Fruit fly (Drosophila melanogaster) whole organism, prepupa: ENCODE data around the gene Gr93d.

Source experiments
- Blimp-1 ChIP-seq: fragments of 200-800 bp; sonication (Bioruptor generic); optimal IDR thresholded peaks from 3 replicates; lab custom pipeline; 2017; ENCODE audit warnings: missing biosample characterization, missing genetic modification characterization, mild to moderate bottlenecking, moderate library complexity, missing genetic modification reagents
- CG10631 ChIP-seq: fragments of 200-800 bp; sonication (Bioruptor generic); optimal IDR thresholded peaks from 2 replicates; lab custom pipeline; 2016; ENCODE audit warnings: missing biosample characterization, missing genetic modification characterization
- CG10669 ChIP-seq: fragments of 200-800 bp; sonication (Bioruptor generic); optimal IDR thresholded peaks from 3 replicates; lab custom pipeline; 2018; ENCODE audit warnings: missing biosample characterization, mild to moderate bottlenecking, missing genetic modification characterization, moderate library complexity
- CG11294 ChIP-seq: fragments of 200-800 bp; sonication (Bioruptor generic); IDR thresholded peaks from 2 replicates; pipeline ENCODE4 v1.3.6; 2022; ENCODE audit warnings: missing biosample characterization, missing genetic modification characterization
- CG11762 ChIP-seq: fragments of 200-800 bp; sonication (Bioruptor generic); optimal IDR thresholded peaks from 3 replicates; lab custom pipeline; 2016; ENCODE audit warnings: missing biosample characterization, missing genetic modification characterization; ENCODE audit not compliant: insufficient read depth
- CG11902 ChIP-seq: fragments of 200-800 bp; sonication (Bioruptor generic); optimal IDR thresholded peaks from 3 replicates; lab custom pipeline; 2016; ENCODE audit warnings: missing biosample characterization, missing genetic modification characterization
- CG15336 ChIP-seq: fragments of 200-800 bp; sonication (Bioruptor generic); IDR thresholded peaks from 2 replicates; pipeline ENCODE4 v1.3.6; 2022; ENCODE audit warnings: missing biosample characterization, missing genetic modification characterization
- CG1621 ChIP-seq: fragments of 200-800 bp; sonication (Bioruptor generic); optimal IDR thresholded peaks from 3 replicates; lab custom pipeline; 2018; ENCODE audit warnings: missing biosample characterization, mild to moderate bottlenecking, missing genetic modification characterization
- CG16779 ChIP-seq: fragments of 200-800 bp; sonication (Bioruptor generic); optimal IDR thresholded peaks from 3 replicates; lab custom pipeline; 2017; ENCODE audit warnings: missing biosample characterization, mild to moderate bottlenecking, missing genetic modification characterization
- CG3032 ChIP-seq: fragments of 200-800 bp; optimal IDR thresholded peaks from 2 replicates; lab custom pipeline; 2019; ENCODE audit warnings: missing biosample characterization, mild to moderate bottlenecking, missing genetic modification characterization, moderate library complexity
- CG31627 ChIP-seq: fragments of 200-800 bp; sonication (Bioruptor generic); optimal IDR thresholded peaks from 3 replicates; lab custom pipeline; 2016; ENCODE audit warnings: missing biosample characterization, missing genetic modification characterization
- CG34406 ChIP-seq: fragments of 200-800 bp; sonication (Bioruptor generic); optimal IDR thresholded peaks from 3 replicates; lab custom pipeline; 2016; ENCODE audit warnings: missing biosample characterization, missing genetic modification characterization
- CG3919 ChIP-seq: fragments of 200-800 bp; sonication (Bioruptor generic); optimal IDR thresholded peaks from 3 replicates; lab custom pipeline; 2016; ENCODE audit warnings: missing biosample characterization, missing genetic modification characterization
- CG6276 ChIP-seq: fragments of 200-800 bp; sonication (Bioruptor generic); optimal IDR thresholded peaks from 2 replicates; lab custom pipeline; 2017; ENCODE audit warnings: missing biosample characterization, mild to moderate bottlenecking, missing genetic modification characterization
- CG6792 ChIP-seq: fragments of 200-800 bp; sonication (Bioruptor generic); optimal IDR thresholded peaks from 3 replicates; lab custom pipeline; 2016; ENCODE audit warnings: missing biosample characterization, missing genetic modification characterization
- CG6808 ChIP-seq: fragments of 200-800 bp; sonication (Bioruptor generic); optimal IDR thresholded peaks from 3 replicates; lab custom pipeline; 2017; ENCODE audit warnings: missing biosample characterization, missing genetic modification characterization, mild to moderate bottlenecking, moderate library complexity, missing genetic modification reagents
- CG6854 ChIP-seq: fragments of 200-800 bp; sonication (Bioruptor generic); optimal IDR thresholded peaks from 2 replicates; lab custom pipeline; 2017; ENCODE audit warnings: missing biosample characterization, mild to moderate bottlenecking, missing genetic modification characterization
- CG7368 ChIP-seq: fragments of 200-800 bp; sonication (Bioruptor generic); optimal IDR thresholded peaks from 3 replicates; lab custom pipeline; 2016; ENCODE audit warnings: missing biosample characterization, missing genetic modification characterization
- CG8632 ChIP-seq: fragments of 200-800 bp; sonication (Bioruptor generic); optimal IDR thresholded peaks from 3 replicates; lab custom pipeline; 2016; ENCODE audit warnings: missing biosample characterization, missing genetic modification characterization
- CG9139 ChIP-seq: fragments of 200-800 bp; sonication (Bioruptor generic); optimal IDR thresholded peaks from 3 replicates; lab custom pipeline; 2017; ENCODE audit warnings: missing biosample characterization, mild to moderate bottlenecking, missing genetic modification characterization
- Eip75B ChIP-seq: fragments of 200-800 bp; sonication (Bioruptor generic); optimal IDR thresholded peaks from 3 replicates; lab custom pipeline; 2016; ENCODE audit warnings: missing biosample characterization, missing genetic modification characterization
- Eip78C ChIP-seq: fragments of 200-800 bp; sonication (Bioruptor generic); peaks from one replicate; lab custom pipeline; 2016; ENCODE audit warnings: missing biosample characterization, missing genetic modification characterization
- Eip93F ChIP-seq: fragments of 200-800 bp; sonication (Bioruptor generic); optimal IDR thresholded peaks from 2 replicates; lab custom pipeline; 2016; ENCODE audit warnings: missing biosample characterization, mild to moderate bottlenecking, missing genetic modification characterization
- Ets21C ChIP-seq: fragments of 200-800 bp; sonication (Bioruptor generic); optimal IDR thresholded peaks from 3 replicates; lab custom pipeline; 2016; ENCODE audit warnings: missing biosample characterization, missing genetic modification characterization
- Gug ChIP-seq: fragments of 200-800 bp; sonication (Bioruptor generic); IDR thresholded peaks from 2 replicates; pipeline ENCODE4 v1.3.6; 2022; ENCODE audit warnings: missing biosample characterization, missing genetic modification characterization
- Hr39 ChIP-seq: fragments of 200-800 bp; sonication (Bioruptor generic); optimal IDR thresholded peaks from 2 replicates; lab custom pipeline; 2016; ENCODE audit warnings: missing biosample characterization, missing genetic modification characterization
- Hr4 ChIP-seq: fragments of 200-800 bp; sonication (Bioruptor generic); optimal IDR thresholded peaks from 3 replicates; lab custom pipeline; 2016; ENCODE audit warnings: missing biosample characterization, missing genetic modification characterization
- Lpt ChIP-seq: fragments of 200-800 bp; sonication (Bioruptor generic); optimal IDR thresholded peaks from 3 replicates; lab custom pipeline; 2016; ENCODE audit warnings: missing biosample characterization, missing genetic modification characterization
- Met ChIP-seq: fragments of 200-800 bp; sonication (Bioruptor generic); optimal IDR thresholded peaks from 3 replicates; lab custom pipeline; 2016; ENCODE audit warnings: missing biosample characterization, missing genetic modification characterization
- OdsH ChIP-seq: fragments of 200-800 bp; sonication (Bioruptor generic); optimal IDR thresholded peaks from 3 replicates; lab custom pipeline; 2016; ENCODE audit warnings: missing biosample characterization, missing genetic modification characterization
- Smox ChIP-seq: fragments of 200-800 bp; sonication (Bioruptor generic); optimal IDR thresholded peaks from 3 replicates; lab custom pipeline; 2016; ENCODE audit warnings: missing biosample characterization, missing genetic modification characterization
- Sox102F ChIP-seq: fragments of 200-800 bp; sonication (Bioruptor generic); optimal IDR thresholded peaks from 2 replicates; lab custom pipeline; 2016; ENCODE audit warnings: missing biosample characterization, mild to moderate bottlenecking, missing genetic modification characterization
- achi ChIP-seq: fragments of 200-800 bp; sonication (Bioruptor generic); optimal IDR thresholded peaks from 3 replicates; lab custom pipeline; 2016; ENCODE audit warnings: missing biosample characterization, missing genetic modification characterization
- acj6 ChIP-seq: fragments of 200-800 bp; sonication (Bioruptor generic); optimal IDR thresholded peaks from 3 replicates; lab custom pipeline; 2016; ENCODE audit warnings: missing biosample characterization, missing genetic modification characterization
- cyc ChIP-seq: fragments of 200-800 bp; sonication (Bioruptor generic); optimal IDR thresholded peaks from 3 replicates; lab custom pipeline; 2016; ENCODE audit warnings: missing biosample characterization, missing genetic modification characterization
- dsx ChIP-seq: fragments of 200-800 bp; optimal IDR thresholded peaks from 3 replicates; lab custom pipeline; 2019; ENCODE audit warnings: missing biosample characterization, mild to moderate bottlenecking, missing genetic modification characterization, moderate library complexity; ENCODE audit not compliant: poor library complexity, severe bottlenecking
- eg ChIP-seq: fragments of 200-800 bp; sonication (Bioruptor generic); IDR thresholded peaks from 3 replicates; pipeline ENCODE4 v1.3.6; 2022; ENCODE audit warnings: missing biosample characterization, missing genetic modification characterization
- esn ChIP-seq: fragments of 200-800 bp; sonication (Bioruptor generic); optimal IDR thresholded peaks from 2 replicates; lab custom pipeline; 2016; ENCODE audit warnings: missing biosample characterization, mild to moderate bottlenecking, missing genetic modification characterization, moderate library complexity
- fd59A ChIP-seq: fragments of 200-800 bp; sonication (Bioruptor generic); optimal IDR thresholded peaks from 2 replicates; lab custom pipeline; 2017; ENCODE audit warnings: missing biosample characterization, mild to moderate bottlenecking, missing genetic modification characterization, missing genetic modification reagents
- fd85E ChIP-seq: fragments of 200-800 bp; sonication (Bioruptor generic); optimal IDR thresholded peaks from 3 replicates; lab custom pipeline; 2016; ENCODE audit warnings: missing biosample characterization, missing genetic modification characterization
- fkh ChIP-seq: fragments of 200-800 bp; sonication (Bioruptor generic); optimal IDR thresholded peaks from 3 replicates; lab custom pipeline; 2017; ENCODE audit warnings: missing biosample characterization, mild to moderate bottlenecking, missing genetic modification characterization, moderate library complexity
- lz ChIP-seq: fragments of 200-800 bp; sonication (Bioruptor generic); optimal IDR thresholded peaks from 3 replicates; lab custom pipeline; 2016; ENCODE audit warnings: missing biosample characterization, missing genetic modification characterization
- pdm3 ChIP-seq: fragments of 200-800 bp; sonication (Bioruptor generic); optimal IDR thresholded peaks from 3 replicates; lab custom pipeline; 2016; ENCODE audit warnings: missing biosample characterization, missing genetic modification characterization
- salr ChIP-seq, 2 experiments: fragments of 200-800 bp; sonication (Bioruptor generic); optimal IDR thresholded peaks; 3 replicates each; lab custom pipeline; 2016 to 2018; ENCODE audit warnings: missing biosample characterization in 2 of 2, missing genetic modification characterization in 2 of 2, mild to moderate bottlenecking in 1 of 2
- spab ChIP-seq: fragments of 200-800 bp; sonication (Bioruptor generic); optimal IDR thresholded peaks from 2 replicates; lab custom pipeline; 2017; ENCODE audit warnings: missing biosample characterization, mild to moderate bottlenecking, missing genetic modification characterization, missing genetic modification reagents
- ss ChIP-seq, 2 experiments: fragments of 200-800 bp; sonication (Bioruptor generic); optimal IDR thresholded peaks; 2 replicates in 1 of 2; 3 replicates in 1 of 2; lab custom pipeline; 2017 to 2018; ENCODE audit warnings: mild to moderate bottlenecking in 2 of 2, missing biosample characterization in 2 of 2, missing genetic modification characterization in 2 of 2, moderate library complexity in 1 of 2
- vri ChIP-seq: fragments of 200-800 bp; sonication (Bioruptor generic); optimal IDR thresholded peaks from 3 replicates; lab custom pipeline; 2016; ENCODE audit warnings: missing biosample characterization, mild to moderate bottlenecking, missing genetic modification characterization

Gene Gr93d

dm6 chr3R:21862137-21862850 is 15.8 kb upstream of the Gr93d start (continued):
- no peak for TF ChIP-seq dsx (GFP tag; lab: Kevin White, UChicago)
- no peak for TF ChIP-seq CG10669
- peak; percentile 69 for TF ChIP-seq achi (GFP tag; lab: Kevin White, UChicago)
- TF ChIP-seq Smox = peak; percentile 13
- no peak for TF ChIP-seq vri (GFP tag; lab: Kevin White, UChicago)
- TF ChIP-seq CG6808 = no peak
- peak; percentile 96 for TF ChIP-seq Hr4 (GFP tag; lab: Kevin White, UChicago)
- no peak for TF ChIP-seq Blimp-1 (GFP tag; lab: Kevin White, UChicago)
- TF ChIP-seq CG31627 (GFP tag; lab: Kevin White, UChicago) = no peak
- peak; percentile 97 for TF ChIP-seq CG15336 (GFP tag; lab: Robert Waterston, UW)
- peak; percentile 41 for TF ChIP-seq lz (GFP tag; lab: Kevin White, UChicago)
- peak; percentile 89 for TF ChIP-seq Eip78C
- TF ChIP-seq acj6 (GFP tag; lab: Kevin White, UChicago) = peak; percentile 43
- no peak for TF ChIP-seq CG9139 (GFP tag; lab: Kevin White, UChicago)
- TF ChIP-seq CG11902 (GFP tag; lab: Kevin White, UChicago) = no peak
- TF ChIP-seq Met (GFP tag; lab: Kevin White, UChicago) = peak; percentile 29

- peak; percentile 75 for TF ChIP-seq CG10669
- TF ChIP-seq salr (GFP tag; optimal IDR thresholded peaks at IDR 0.05; lab: Kevin White, UChicago) = peak; percentile 70 to 81
- TF ChIP-seq CG1621 (tag; lab: Kevin White, UChicago) = peak; percentile 77
- TF ChIP-seq CG7368 (GFP tag; lab: Kevin White, UChicago) = peak; percentile 81
- peak; percentile 88 for TF ChIP-seq CG3919 (GFP tag; lab: Kevin White, UChicago)
- peak; percentile 73 for TF ChIP-seq Lpt
- peak; percentile 96 for TF ChIP-seq Eip75B
- TF ChIP-seq CG11762 (GFP tag; lab: Kevin White, UChicago) = peak; percentile 68
- peak; percentile 91 for TF ChIP-seq CG34406 (GFP tag; lab: Kevin White, UChicago)
- peak; percentile 92 for TF ChIP-seq CG8632 (GFP tag; lab: Kevin White, UChicago)
- TF ChIP-seq CG11902 (GFP tag; lab: Kevin White, UChicago) = peak; percentile 83
- TF ChIP-seq lz (GFP tag; lab: Kevin White, UChicago) = peak; percentile 96
- peak; percentile 96 for TF ChIP-seq Sox102F (GFP tag; lab: Kevin White, UChicago)
- peak; percentile 94 for TF ChIP-seq CG6792 (GFP tag; lab: Kevin White, UChicago)
- TF ChIP-seq fkh (GFP tag; lab: Kevin White, UChicago) = no peak
- peak; percentile 93 for TF ChIP-seq cyc (GFP tag; lab: Kevin White, UChicago)
- TF ChIP-seq CG6276 (GFP tag; lab: Kevin White, UChicago) = peak; percentile 78
- peak; percentile 96 for TF ChIP-seq Hr39
- TF ChIP-seq spab = peak; percentile 82
- peak; percentile 71 for TF ChIP-seq CG6808
- peak; percentile 92 for TF ChIP-seq OdsH (GFP tag; lab: Kevin White, UChicago)
- TF ChIP-seq Eip93F = peak; percentile 93
- TF ChIP-seq Hr4 (GFP tag; lab: Kevin White, UChicago) = peak; percentile 90
- TF ChIP-seq eg (GFP tag; lab: Robert Waterston, UW) = peak; percentile 79
- peak; percentile 96 for TF ChIP-seq Smox
- peak; percentile 88 for TF ChIP-seq CG10631 (GFP tag; lab: Kevin White, UChicago)
- peak; percentile 93 for TF ChIP-seq pdm3 (GFP tag; lab: Kevin White, UChicago)
- TF ChIP-seq fd85E (GFP tag; lab: Kevin White, UChicago) = peak; percentile 39
- peak; percentile 85 to 88 for TF ChIP-seq ss (GFP tag; optimal IDR thresholded peaks at IDR 0.05; lab: Kevin White, UChicago)
- TF ChIP-seq CG15336 (GFP tag; lab: Robert Waterston, UW) = peak; percentile 90
- TF ChIP-seq CG6854 (GFP tag; lab: Kevin White, UChicago) = peak; percentile 87
- peak; percentile 98 for TF ChIP-seq esn (GFP tag; lab: Kevin White, UChicago)
- peak; percentile 76 for TF ChIP-seq CG16779 (tag; lab: Kevin White, UChicago)
- TF ChIP-seq CG11294 (GFP tag; lab: Robert Waterston, UW) = peak; percentile 53; the same call in 1 of the 2 replicates
- TF ChIP-seq CG9139 (GFP tag; lab: Kevin White, UChicago) = peak; percentile 63
- TF ChIP-seq vri (GFP tag; lab: Kevin White, UChicago) = peak; percentile 91
- peak; percentile 69 for TF ChIP-seq Gug (GFP tag; lab: Robert Waterston, UW)
- peak; percentile 95 for TF ChIP-seq Ets21C (GFP tag; lab: Kevin White, UChicago)
- TF ChIP-seq CG3032 (tag; lab: Kevin White, UChicago) = peak; percentile 82
- TF ChIP-seq fd59A = peak; percentile 70
Observed at dm6 chr3R:21859509-21859908, 13.1 kb upstream of the Gr93d start.
